Worm (Caenorhabditis elegans) whole organism, mixed stage, embryonic: ENCODE measurements around the gene stg-1.

ENCODE experiments used
- bed-3 ChIP-seq: fragments of 200-800 bp; sonication (Bioruptor generic); optimal IDR thresholded peaks from 3 replicates; lab custom pipeline; 2018; ENCODE audit warnings: mild to moderate bottlenecking, missing genetic modification characterization, moderate library complexity, missing compliant biosample characterization
- blmp-1 ChIP-seq: fragments of 150-350 bp; optimal IDR thresholded peaks from 2 replicates; lab custom pipeline; 2014; ENCODE audit warnings: missing biosample characterization, missing genetic modification characterization
- ceh-39 ChIP-seq: fragments of 150-350 bp; optimal IDR thresholded peaks from 2 replicates; lab custom pipeline; 2014; ENCODE audit warnings: missing biosample characterization, missing genetic modification characterization
- ceh-43 ChIP-seq: fragments of 200-800 bp; sonication (Bioruptor generic); optimal IDR thresholded peaks from 2 replicates; lab custom pipeline; 2018; ENCODE audit warnings: mild to moderate bottlenecking, missing genetic modification characterization, moderate library complexity, missing compliant biosample characterization
- ceh-83 ChIP-seq: fragments of 200-800 bp; sonication (Bioruptor generic); optimal IDR thresholded peaks from 2 replicates; lab custom pipeline; 2018; ENCODE audit warnings: mild to moderate bottlenecking, missing genetic modification characterization, missing compliant biosample characterization
- ces-1 ChIP-seq: fragments of 150-350 bp; optimal IDR thresholded peaks from 2 replicates; lab custom pipeline; 2014; ENCODE audit warnings: missing biosample characterization, missing genetic modification reagents, missing genetic modification characterization
- cnd-1 ChIP-seq: fragments of 200-800 bp; sonication (Bioruptor generic); optimal IDR thresholded peaks from 2 replicates; lab custom pipeline; 2018; ENCODE audit warnings: mild to moderate bottlenecking, missing genetic modification characterization, missing compliant biosample characterization
- drap-1 ChIP-seq: fragments of 200-800 bp; sonication (Bioruptor generic); optimal IDR thresholded peaks from 3 replicates; lab custom pipeline; 2018; ENCODE audit warnings: mild to moderate bottlenecking, missing genetic modification characterization, missing compliant biosample characterization
- elt-1 ChIP-seq: sonication (generic microtip); optimal IDR thresholded peaks from 2 replicates; lab custom pipeline; 2017; ENCODE audit warnings: missing genetic modification characterization, mild to moderate bottlenecking, missing compliant biosample characterization, antibody characterized with exemption, moderate library complexity, borderline replicate concordance; ENCODE audit not compliant: insufficient read depth
- elt-3 ChIP-seq: fragments of 150-350 bp; optimal IDR thresholded peaks from 2 replicates; lab custom pipeline; 2014; ENCODE audit warnings: missing biosample characterization, missing genetic modification characterization
- ham-2 ChIP-seq: fragments of 200-800 bp; sonication (Bioruptor generic); optimal IDR thresholded peaks from 2 replicates; lab custom pipeline; 2018; ENCODE audit warnings: mild to moderate bottlenecking, missing genetic modification characterization, missing compliant biosample characterization
- hlh-1 ChIP-seq: fragments of 150-350 bp; optimal IDR thresholded peaks from 2 replicates; lab custom pipeline; 2014; ENCODE audit warnings: missing biosample characterization, missing genetic modification reagents, missing genetic modification characterization
- lin-13 ChIP-seq: fragments of 150-350 bp; optimal IDR thresholded peaks from 2 replicates; lab custom pipeline; 2014; ENCODE audit warnings: missing biosample characterization, missing genetic modification characterization
- lin-32 ChIP-seq: fragments of 200-800 bp; sonication (Bioruptor generic); optimal IDR thresholded peaks from 2 replicates; lab custom pipeline; 2018; ENCODE audit warnings: mild to moderate bottlenecking, missing genetic modification characterization, missing compliant biosample characterization
- lsy-2 ChIP-seq: fragments of 150-350 bp; optimal IDR thresholded peaks from 2 replicates; lab custom pipeline; 2014; ENCODE audit warnings: missing biosample characterization, missing genetic modification characterization
- mab-5 ChIP-seq: fragments of 150-350 bp; optimal IDR thresholded peaks from 2 replicates; lab custom pipeline; 2014; ENCODE audit warnings: missing biosample characterization, missing genetic modification characterization
- mep-1 ChIP-seq: fragments of 150-350 bp; optimal IDR thresholded peaks from 2 replicates; lab custom pipeline; 2017; ENCODE audit warnings: missing biosample characterization, missing genetic modification reagents, missing genetic modification characterization, inconsistent platforms
- mls-2 ChIP-seq: sonication (generic microtip); optimal IDR thresholded peaks from 2 replicates; lab custom pipeline; 2016; ENCODE audit warnings: mild to moderate bottlenecking, missing genetic modification characterization, moderate library complexity, missing compliant biosample characterization
- nhr-12 ChIP-seq: fragments of 150-350 bp; optimal IDR thresholded peaks from 2 replicates; lab custom pipeline; 2014; ENCODE audit warnings: missing biosample characterization, missing genetic modification characterization
- nhr-2 ChIP-seq: fragments of 150-350 bp; optimal IDR thresholded peaks from 2 replicates; lab custom pipeline; 2014; ENCODE audit warnings: missing biosample characterization, missing genetic modification characterization
- nhr-237 ChIP-seq: fragments of 150-350 bp; optimal IDR thresholded peaks from 2 replicates; lab custom pipeline; 2014; ENCODE audit warnings: missing biosample characterization, missing genetic modification characterization
- nhr-76 ChIP-seq: sonication (generic microtip); optimal IDR thresholded peaks from 2 replicates; lab custom pipeline; 2017; ENCODE audit warnings: missing biosample characterization, missing genetic modification characterization
- pha-4 ChIP-seq: fragments of 150-350 bp; optimal IDR thresholded peaks from 2 replicates; lab custom pipeline; 2018; ENCODE audit warnings: missing biosample characterization, missing genetic modification reagents, missing genetic modification characterization
- sem-2 ChIP-seq: fragments of 200-800 bp; sonication (Bioruptor generic); optimal IDR thresholded peaks from 2 replicates; lab custom pipeline; 2018; ENCODE audit warnings: mild to moderate bottlenecking, missing genetic modification characterization, missing compliant biosample characterization
- snpc-4 ChIP-seq: fragments of 150-350 bp; optimal IDR thresholded peaks from 2 replicates; lab custom pipeline; 2014; ENCODE audit warnings: missing biosample characterization, missing genetic modification characterization
- sptf-1 ChIP-seq: sonication (generic microtip); optimal IDR thresholded peaks from 2 replicates; lab custom pipeline; 2017; ENCODE audit warnings: mild to moderate bottlenecking, missing genetic modification characterization, moderate library complexity, missing compliant biosample characterization
- tbx-8 ChIP-seq: fragments of 200-800 bp; sonication (Bioruptor generic); optimal IDR thresholded peaks from 2 replicates; lab custom pipeline; 2018; ENCODE audit warnings: mild to moderate bottlenecking, missing genetic modification characterization, moderate library complexity, missing compliant biosample characterization
- unc-120 ChIP-seq: sonication (generic microtip); optimal IDR thresholded peaks from 2 replicates; lab custom pipeline; 2017; ENCODE audit warnings: missing genetic modification characterization, missing compliant biosample characterization; ENCODE audit not compliant: poor library complexity, severe bottlenecking
- unc-62 ChIP-seq: fragments of 150-350 bp; optimal IDR thresholded peaks from 2 replicates; lab custom pipeline; 2014; ENCODE audit warnings: missing biosample characterization, missing genetic modification reagents, missing genetic modification characterization
- zip-8 ChIP-seq: fragments of 150-350 bp; optimal IDR thresholded peaks from 2 replicates; lab custom pipeline; 2014; ENCODE audit warnings: missing biosample characterization, missing genetic modification characterization
- ztf-11 ChIP-seq: fragments of 150-350 bp; optimal IDR thresholded peaks from 2 replicates; lab custom pipeline; 2014; ENCODE audit warnings: missing biosample characterization, missing genetic modification characterization

The stg-1 gene

DNA sequence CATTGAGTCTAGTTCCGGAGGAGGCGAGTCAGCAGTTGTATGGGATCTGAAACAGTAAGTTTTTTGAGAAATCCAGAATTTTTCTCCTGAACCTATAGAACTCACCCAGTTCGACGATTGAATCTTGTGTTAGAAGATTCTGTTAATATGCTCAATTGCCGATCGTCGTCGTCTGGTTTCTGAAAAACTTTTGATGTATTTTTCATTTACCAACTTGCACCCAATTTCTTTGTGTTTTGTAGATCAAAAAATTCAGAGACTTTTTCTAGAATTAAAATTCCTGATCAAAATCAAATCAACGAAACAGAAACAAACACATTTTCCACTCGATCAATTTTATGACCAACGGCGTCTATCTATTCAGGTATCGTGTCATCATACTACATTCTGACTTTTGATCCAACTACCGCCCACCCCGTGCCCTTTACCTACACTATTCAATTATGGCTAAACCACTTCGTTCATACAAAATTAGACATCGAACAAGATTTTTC, 3.9 kb downstream of the stg-1 start, which contains the start of gene C18D1.2:
TSS of gene C18D1.2 (plus strand) at position 444 of the 494 bp plus-strand sequence.
- TF ChIP-seq mep-1 (tag; lab: Kevin White, UChicago) (no peak), ceh-83 (GFP tag; lab: Kevin White, UChicago) (no peak), nhr-237 (no peak), nhr-2 (no peak), tbx-8 (GFP tag; lab: Kevin White, UChicago) (no peak), bed-3 (no peak), lin-13 (tag; lab: Kevin White, UChicago) (no peak), mab-5 (tag; lab: Kevin White, UChicago) (no peak), sem-2 (GFP tag; lab: Kevin White, UChicago) (no peak), sptf-1 (no peak), mls-2 (tag; lab: Kevin White, UChicago) (no peak), ceh-43 (GFP tag; lab: Kevin White, UChicago) (no peak), ceh-39 (no peak), ham-2 (no peak), pha-4 (tag; lab: Kevin White, UChicago) (no peak), ces-1 (GFP tag; lab: Kevin White, UChicago) (no peak), cnd-1 (tag; lab: Kevin White, UChicago) (no peak), drap-1 (GFP tag; lab: Kevin White, UChicago) (no peak), unc-62 (no peak), lin-32 (no peak)
- TF ChIP-seq, all 35 proteins: peak for 0

DNA sequence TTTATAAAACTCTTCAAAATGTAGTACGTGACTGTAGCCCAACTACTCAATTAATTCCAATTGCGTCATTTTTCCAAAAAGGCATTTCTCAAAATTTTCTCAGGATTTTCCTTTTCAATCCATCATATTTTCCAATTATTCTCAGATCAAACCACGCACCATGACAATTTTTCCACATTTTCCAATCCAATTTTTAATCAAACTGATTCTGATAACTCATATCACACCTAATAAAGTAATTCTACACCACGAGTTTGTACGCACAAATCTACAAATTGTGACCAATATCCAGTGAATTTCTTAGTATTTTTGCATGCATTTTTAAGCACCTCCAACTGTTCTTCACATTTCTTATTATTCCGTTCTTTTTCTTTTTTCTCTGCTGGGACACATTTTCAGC, 9.0 kb downstream of the stg-1 start:
- TF ChIP-seq unc-62 (no peak), zip-8 (tag; lab: Kevin White, UChicago) (no peak), bed-3 (no peak), nhr-12 (tag; lab: Kevin White, UChicago) (no peak), lsy-2 (tag; lab: Kevin White, UChicago) (no peak), snpc-4 (tag; lab: Kevin White, UChicago) (no peak), ham-2 (no peak), elt-3 (tag; lab: Kevin White, UChicago) (no peak), mab-5 (tag; lab: Kevin White, UChicago) (no peak), unc-120 (tag; lab: Kevin White, UChicago) (no peak), elt-1 (tag; lab: Kevin White, UChicago) (no peak), drap-1 (GFP tag; lab: Kevin White, UChicago) (no peak), ztf-11 (tag; lab: Kevin White, UChicago) (no peak), sptf-1 (no peak), ceh-83 (GFP tag; lab: Kevin White, UChicago) (no peak), ceh-43 (GFP tag; lab: Kevin White, UChicago) (no peak), tbx-8 (GFP tag; lab: Kevin White, UChicago) (no peak), hlh-1 (tag; lab: Kevin White, UChicago) (no peak), mls-2 (tag; lab: Kevin White, UChicago) (no peak)
- TF ChIP-seq, all 35 proteins: peak for 0

DNA sequence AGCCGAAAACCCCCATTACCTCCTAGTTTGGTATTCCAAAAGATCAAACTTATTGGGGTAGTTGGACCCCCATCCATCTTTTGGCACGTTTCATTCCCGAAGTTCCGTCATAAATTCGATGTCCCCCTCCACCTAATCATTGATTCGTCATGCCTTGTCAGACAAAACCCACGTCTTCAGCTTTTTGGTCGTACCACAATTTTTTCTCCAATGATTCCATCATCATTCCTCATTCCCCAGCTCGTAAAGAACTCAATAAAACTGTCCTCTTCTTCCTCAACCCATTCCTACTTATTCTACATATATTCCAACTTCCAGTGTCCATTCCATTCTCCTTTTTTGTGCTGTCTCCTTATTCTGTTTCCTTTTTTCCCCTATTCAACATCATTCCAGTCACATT, 11.9 kb downstream of the stg-1 start, which contains the start of gene flp-4:
TSS of gene flp-4 (plus strand) at position 301 of the 400 bp plus-strand sequence.
- no peak for TF ChIP-seq nhr-12 (tag; lab: Kevin White, UChicago)

DNA sequence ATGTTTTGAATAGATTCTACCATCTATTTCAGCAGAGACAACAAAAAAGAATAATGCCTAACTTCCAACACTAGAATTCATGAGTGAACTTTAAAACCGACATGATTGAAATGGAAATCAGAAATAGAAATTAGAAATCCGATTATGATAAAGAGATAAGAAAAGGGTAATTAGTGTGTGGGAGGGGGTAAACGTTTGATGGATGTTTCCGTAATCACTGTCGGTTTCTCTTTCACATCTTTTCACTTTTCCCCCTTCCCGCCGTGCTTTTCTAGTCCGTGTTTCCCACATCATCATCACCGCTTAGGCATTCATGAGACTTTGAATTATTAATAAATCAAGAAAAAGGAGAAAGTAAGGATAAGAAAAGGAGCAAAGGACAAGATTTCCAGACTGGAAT, 14.8 kb downstream of the stg-1 start:
- peak; percentile 80 for TF ChIP-seq blmp-1 (tag; lab: Kevin White, UChicago)
- peak; percentile 42 for TF ChIP-seq elt-3 (tag; lab: Kevin White, UChicago)
- TF ChIP-seq lin-32, result no peak

DNA sequence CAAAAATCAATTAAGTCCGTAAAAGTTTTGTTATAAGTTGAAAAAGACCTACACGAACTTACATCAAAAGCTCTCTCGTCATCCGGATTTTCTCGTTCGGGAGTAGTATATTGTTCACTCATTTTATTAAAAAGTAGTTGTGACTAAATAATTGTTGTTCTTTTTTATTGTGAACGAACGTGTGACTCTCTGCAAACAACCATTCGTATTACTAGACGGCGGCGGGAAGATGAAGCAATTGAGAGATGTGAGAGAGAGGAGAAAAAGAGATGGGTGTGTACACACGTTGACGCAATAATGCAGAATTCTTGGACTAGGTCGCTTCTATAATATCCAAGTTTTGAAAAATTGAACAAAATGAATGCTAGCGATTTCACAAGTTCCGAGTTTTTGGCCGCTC, 15.5 kb downstream of the stg-1 start, which contains the start of the genes F52H3.11 and bath-38:
TSS of gene F52H3.11 (minus strand) at position 203 of the 400 bp plus-strand sequence.
TSS of gene bath-38 (minus strand) at position 310 of the 400 bp plus-strand sequence.
- TF ChIP-seq bed-3 (no peak), ceh-39 (no peak), lin-32 (no peak), nhr-12 (tag; lab: Kevin White, UChicago) (no peak), ceh-43 (GFP tag; lab: Kevin White, UChicago) (no peak), mab-5 (tag; lab: Kevin White, UChicago) (no peak), snpc-4 (tag; lab: Kevin White, UChicago) (no peak), mls-2 (tag; lab: Kevin White, UChicago) (no peak), nhr-76 (tag; lab: Kevin White, UChicago) (no peak), nhr-237 (no peak), lsy-2 (tag; lab: Kevin White, UChicago) (peak; percentile 37), sptf-1 (no peak), zip-8 (tag; lab: Kevin White, UChicago) (no peak), lin-13 (tag; lab: Kevin White, UChicago) (peak; percentile 23), mep-1 (tag; lab: Kevin White, UChicago) (peak; percentile 47), pha-4 (tag; lab: Kevin White, UChicago) (peak; percentile 54), elt-3 (tag; lab: Kevin White, UChicago) (no peak), tbx-8 (GFP tag; lab: Kevin White, UChicago) (no peak), ces-1 (GFP tag; lab: Kevin White, UChicago) (no peak), cnd-1 (tag; lab: Kevin White, UChicago) (no peak), blmp-1 (tag; lab: Kevin White, UChicago) (no peak)
